Worm (Caenorhabditis elegans) whole organism, L4 larva: ENCODE results near the gene B0280.2.

Experiments used
- F10B5.3 ChIP-seq: sonication (generic microtip); optimal IDR thresholded peaks from 2 replicates; lab custom pipeline; 2016; ENCODE audit warnings: mild to moderate bottlenecking, missing genetic modification characterization, missing compliant biosample characterization
- ceh-82 ChIP-seq: sonication (generic microtip); optimal IDR thresholded peaks from 2 replicates; lab custom pipeline; 2017; ENCODE audit warnings: missing biosample characterization, missing genetic modification characterization
- daf-8 ChIP-seq: fragments of 200-800 bp; sonication (Bioruptor generic); IDR thresholded peaks from 2 replicates; pipeline ENCODE4 v1.3.6; 2022; ENCODE audit warnings: missing genetic modification characterization, missing compliant biosample characterization
- dpl-1 ChIP-seq: fragments of 150-350 bp; optimal IDR thresholded peaks from 2 replicates; lab custom pipeline; 2014; ENCODE audit warnings: missing biosample characterization, missing genetic modification reagents, missing genetic modification characterization
- nhr-237 ChIP-seq: sonication (generic microtip); optimal IDR thresholded peaks from 2 replicates; lab custom pipeline; 2017; ENCODE audit warnings: missing biosample characterization, missing genetic modification characterization
- nhr-6 ChIP-seq: fragments of 150-350 bp; optimal IDR thresholded peaks from 2 replicates; lab custom pipeline; 2014; ENCODE audit warnings: missing biosample characterization, missing genetic modification characterization
- nhr-76 ChIP-seq: fragments of 150-350 bp; optimal IDR thresholded peaks from 2 replicates; lab custom pipeline; 2014; ENCODE audit warnings: missing biosample characterization, missing genetic modification characterization
- nhr-77 ChIP-seq: fragments of 150-350 bp; optimal IDR thresholded peaks from 2 replicates; lab custom pipeline; 2014; ENCODE audit warnings: missing biosample characterization, missing genetic modification characterization
- php-3 ChIP-seq: fragments of 200-800 bp; sonication (Bioruptor generic); IDR thresholded peaks from 2 replicates; pipeline ENCODE4 v1.3.6; 2022; ENCODE audit warnings: missing genetic modification reagents, missing genetic modification characterization, missing compliant biosample characterization
- zag-1 ChIP-seq: fragments of 150-350 bp; optimal IDR thresholded peaks from 2 replicates; lab custom pipeline; 2014; ENCODE audit warnings: missing biosample characterization, missing genetic modification characterization
- zip-2 ChIP-seq: fragments of 150-350 bp; optimal IDR thresholded peaks from 2 replicates; lab custom pipeline; 2014; ENCODE audit warnings: missing biosample characterization, missing genetic modification characterization
- ztf-11 ChIP-seq: fragments of 150-350 bp; optimal IDR thresholded peaks from 2 replicates; lab custom pipeline; 2014; ENCODE audit warnings: missing biosample characterization, missing genetic modification characterization

DNA sequence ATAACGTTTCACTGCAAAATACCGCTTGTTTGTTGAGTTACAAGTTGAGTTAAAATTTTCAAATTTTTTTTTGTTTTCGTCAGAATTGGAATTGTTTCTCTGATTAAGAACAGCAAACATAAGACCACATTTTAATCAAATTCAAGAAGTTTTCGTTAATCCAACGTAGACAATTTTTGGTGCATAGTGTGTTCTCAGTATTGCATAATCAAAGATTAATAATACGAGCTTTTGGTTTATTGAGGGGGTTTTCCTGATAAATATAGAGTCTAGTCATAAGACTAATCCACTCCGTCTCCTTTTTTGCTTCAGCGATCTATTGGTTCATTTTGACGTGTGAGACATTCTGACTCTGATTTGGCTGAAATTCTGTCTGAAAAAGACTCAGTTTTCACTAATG is 29.3 kb upstream of the B0280.2 start, which contains the start of gene nhr-9:
- TF ChIP-seq nhr-77 (tag; lab: Kevin White, UChicago) (no peak), php-3 (GFP tag; lab: Robert Waterston, UW) (no peak), ceh-82 (tag; lab: Kevin White, UChicago) (no peak), daf-8 (GFP tag; lab: Robert Waterston, UW) (no peak), nhr-237 (tag; lab: Kevin White, UChicago) (no peak), zip-2 (tag; lab: Kevin White, UChicago) (no peak), nhr-76 (tag; lab: Kevin White, UChicago) (no peak), F10B5.3 (tag; lab: Kevin White, UChicago) (no peak), nhr-6 (tag; lab: Kevin White, UChicago) (no peak), zag-1 (no peak), ztf-11 (tag; lab: Kevin White, UChicago) (no peak), dpl-1 (GFP tag; lab: Kevin White, UChicago) (no peak)
